Worm (Caenorhabditis elegans) whole organism, L4/young adult: ENCODE measurements around the gene ZK185.2.

Source experiments
- W03F9.2 ChIP-seq: fragments of 150-350 bp; optimal IDR thresholded peaks from 2 replicates; lab custom pipeline; 2014; ENCODE audit warnings: missing biosample characterization, missing genetic modification characterization
- dao-5 ChIP-seq: sonication (generic microtip); optimal IDR thresholded peaks from 2 replicates; lab custom pipeline; 2016; ENCODE audit warnings: missing genotype, missing genetic modification characterization, moderate library complexity, missing compliant biosample characterization
- him-1 ChIP-seq: sonication (generic microtip); optimal IDR thresholded peaks from 2 replicates; lab custom pipeline; 2016; ENCODE audit warnings: missing genotype, missing genetic modification reagents, missing genetic modification characterization, missing compliant biosample characterization

DNA sequence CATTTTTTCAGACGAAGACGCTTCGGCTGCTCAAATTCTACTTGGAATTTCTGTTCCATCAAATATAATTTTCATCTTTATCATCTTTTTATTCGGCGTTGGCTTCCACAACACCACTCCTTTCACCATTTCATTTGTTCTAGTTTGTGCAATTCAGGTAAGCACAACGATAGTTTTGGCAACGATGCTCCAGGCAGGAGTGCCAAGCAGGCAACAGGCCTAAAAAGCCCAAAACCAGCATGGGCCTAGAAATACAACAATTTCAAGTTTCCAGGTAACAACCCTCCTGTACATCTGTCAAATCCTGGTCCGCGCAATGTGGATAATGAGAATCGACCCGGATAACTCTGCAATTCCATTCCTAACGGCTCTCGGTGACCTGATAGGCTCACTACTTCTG is 4.8 kb downstream of the ZK185.2 start:
- TF ChIP-seq him-1 (tag; lab: Kevin White, UChicago) (no peak), W03F9.2 (no peak), dao-5 (tag; lab: Kevin White, UChicago) (no peak)
